Worm (Caenorhabditis elegans): ENCODE measurements around the gene K01D12.1.

DNA sequence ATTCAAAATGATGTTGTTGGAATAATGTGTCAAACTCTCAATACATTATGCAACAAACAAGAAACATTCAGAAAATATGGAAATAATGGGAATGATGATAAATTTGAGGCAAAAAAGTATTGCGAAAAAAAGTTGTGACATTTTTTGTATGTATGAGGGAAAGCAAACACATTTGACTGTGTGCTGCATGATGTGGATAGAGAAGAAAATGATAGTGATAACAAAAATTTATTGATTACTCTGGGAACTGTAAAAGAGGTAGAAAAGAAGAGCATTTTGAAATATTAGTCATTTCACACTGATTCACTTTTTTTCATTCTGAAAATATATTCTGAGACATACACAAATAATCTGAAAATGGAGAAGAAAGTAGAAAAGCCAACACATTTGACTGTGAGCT, 29.5 kb upstream of the K01D12.1 start:
- TF ChIP-seq dpl-1 (GFP tag; optimal IDR thresholded peaks at IDR 0.05) = no peak
- TF ChIP-seq ztf-6 (GFP tag; IDR thresholded peaks at IDR 0.05) = no peak
- TF ChIP-seq F49E8.2 (tag; optimal IDR thresholded peaks at IDR 0.05; ENCODE audit: insufficient read depth) = no peak
- no peak for TF ChIP-seq pha-4 (tag; optimal IDR thresholded peaks at IDR 0.05)
- no peak for TF ChIP-seq ccch-3 (GFP tag; optimal IDR thresholded peaks at IDR 0.05)
- TF ChIP-seq nfya-2 (GFP tag; IDR thresholded peaks at IDR 0.05) = no peak
- TF ChIP-seq unc-130 (GFP tag; optimal IDR thresholded peaks at IDR 0.05) = no peak
- TF ChIP-seq xnd-1 (tag; optimal IDR thresholded peaks at IDR 0.05) = no peak
- no peak for TF ChIP-seq madf-3 (GFP tag; IDR thresholded peaks at IDR 0.05)
- no peak for TF ChIP-seq aptf-3 (GFP tag; IDR thresholded peaks at IDR 0.05)
- no peak for TF ChIP-seq Y56A3A.18 (GFP tag; IDR thresholded peaks at IDR 0.05)

Measured in whole organism, young adult.